Fruit fly (Drosophila melanogaster) whole organism, wandering third instar larva: ENCODE results near the gene CG13786.

ENCODE experiments used
- Abd-B ChIP-seq: fragments of >200 bp; optimal IDR thresholded peaks from 2 replicates; lab custom pipeline; 2017; ENCODE audit warnings: missing biosample characterization, missing genetic modification characterization
- CG32264 ChIP-seq: fragments of 200-800 bp; sonication (Bioruptor generic); optimal IDR thresholded peaks from 2 replicates; lab custom pipeline; 2016; ENCODE audit warnings: missing biosample characterization, missing genetic modification characterization
- CG9705 ChIP-seq: fragments of 200-800 bp; sonication (Bioruptor generic); optimal IDR thresholded peaks from 2 replicates; lab custom pipeline; 2018; ENCODE audit warnings: missing biosample characterization, mild to moderate bottlenecking, missing genetic modification characterization
- CrebA ChIP-seq: fragments of 200-800 bp; sonication (Bioruptor generic); optimal IDR thresholded peaks from 2 replicates; lab custom pipeline; 2016; ENCODE audit warnings: missing biosample characterization, mild to moderate bottlenecking, missing genetic modification characterization, borderline replicate concordance
- Dfd ChIP-seq: fragments of >200 bp; optimal IDR thresholded peaks from 2 replicates; lab custom pipeline; 2017; ENCODE audit warnings: missing biosample characterization, missing genetic modification characterization
- Dif ChIP-seq: fragments of 200-275, 200-300 bp; sonication (Bioruptor generic); optimal IDR thresholded peaks from 2 replicates; lab custom pipeline; 2018; ENCODE audit warnings: missing biosample characterization, missing genetic modification characterization; ENCODE audit not compliant: partially characterized antibody
- GATAd ChIP-seq: sonication (Bioruptor generic); optimal IDR thresholded peaks from 2 replicates; lab custom pipeline; 2016; ENCODE audit warnings: missing biosample characterization, missing genetic modification characterization
- HLH106 ChIP-seq: fragments of 200-800 bp; optimal IDR thresholded peaks from 3 replicates; lab custom pipeline; 2019; ENCODE audit warnings: missing biosample characterization, mild to moderate bottlenecking, missing genetic modification characterization, moderate library complexity
- Hnf4 ChIP-seq: fragments of 200-800 bp; sonication (Bioruptor generic); optimal IDR thresholded peaks from 2 replicates; lab custom pipeline; 2016; ENCODE audit warnings: missing biosample characterization, mild to moderate bottlenecking, missing genetic modification characterization
- Hr78 ChIP-seq: fragments of >200 bp; optimal IDR thresholded peaks from 2 replicates; lab custom pipeline; 2017; ENCODE audit warnings: missing biosample characterization, missing genetic modification characterization
- Hr83 ChIP-seq: fragments of 200-300 bp; sonication (Bioruptor generic); optimal IDR thresholded peaks from 2 replicates; lab custom pipeline; 2016; ENCODE audit warnings: missing biosample characterization, mild to moderate bottlenecking, missing genetic modification characterization, moderate library complexity; ENCODE audit not compliant: poor library complexity, severe bottlenecking
- Jra ChIP-seq: sonication (Bioruptor generic); optimal IDR thresholded peaks from 2 replicates; lab custom pipeline; 2016; ENCODE audit warnings: missing biosample characterization, missing genetic modification characterization
- Mio ChIP-seq: sonication (Bioruptor generic); optimal IDR thresholded peaks from 2 replicates; lab custom pipeline; 2016; ENCODE audit warnings: missing biosample characterization, missing genetic modification characterization
- Myc ChIP-seq: fragments of >200 bp; optimal IDR thresholded peaks from 2 replicates; lab custom pipeline; 2017
- N ChIP-seq: fragments of >200 bp; optimal IDR thresholded peaks from 2 replicates; lab custom pipeline; 2018; ENCODE audit warnings: missing biosample characterization, missing external identifiers, missing genetic modification characterization
- OdsH ChIP-seq: fragments of 200-800 bp; sonication (Bioruptor generic); optimal IDR thresholded peaks from 2 replicates; lab custom pipeline; 2016; ENCODE audit warnings: missing biosample characterization, mild to moderate bottlenecking, missing genetic modification characterization
- Rel ChIP-seq, 2 experiments: fragments of 200-800 bp; sonication (Bioruptor generic) in 1 of 2; optimal IDR thresholded peaks; 2 replicates in 1 of 2; 3 replicates in 1 of 2; lab custom pipeline; 2016 to 2019; ENCODE audit warnings: mild to moderate bottlenecking in 2 of 2, missing biosample characterization in 2 of 2, missing genetic modification characterization in 2 of 2, moderate library complexity in 1 of 2
- Sp1 ChIP-seq: fragments of 200-800 bp; sonication (Bioruptor generic); optimal IDR thresholded peaks from 3 replicates; lab custom pipeline; 2019; ENCODE audit warnings: missing biosample characterization, mild to moderate bottlenecking, missing genetic modification characterization, moderate library complexity
- Vsx2 ChIP-seq: fragments of 200-300, 225-300 bp; sonication (Bioruptor generic); optimal IDR thresholded peaks from 2 replicates; lab custom pipeline; 2018; ENCODE audit warnings: missing biosample characterization, missing genetic modification characterization; ENCODE audit not compliant: partially characterized antibody
- br ChIP-seq: fragments of 200-800 bp; sonication (Bioruptor generic); optimal IDR thresholded peaks from 2 replicates; lab custom pipeline; 2016; ENCODE audit warnings: missing biosample characterization, missing genetic modification characterization
- brk ChIP-seq: fragments of 200-800 bp; sonication (Bioruptor generic); optimal IDR thresholded peaks from 2 replicates; lab custom pipeline; 2016; ENCODE audit warnings: missing biosample characterization, mild to moderate bottlenecking, missing genetic modification characterization
- dl ChIP-seq, 2 experiments: fragments of 175-275, 200-275 bp in 1 of 2; fragments of 200-275 bp in 1 of 2; sonication (Bioruptor generic); optimal IDR thresholded peaks; lab custom pipeline; 2018; ENCODE audit warnings: mild to moderate bottlenecking in 2 of 2, missing biosample characterization in 2 of 2, missing genetic modification characterization in 2 of 2, moderate library complexity in 2 of 2; ENCODE audit not compliant: partially characterized antibody in 2 of 2, insufficient read depth in 1 of 2
- dmrt93B ChIP-seq: fragments of 200-800 bp; sonication (Bioruptor generic); optimal IDR thresholded peaks from 2 replicates; lab custom pipeline; 2018; ENCODE audit warnings: missing biosample characterization, mild to moderate bottlenecking, missing genetic modification characterization
- dsf ChIP-seq: sonication (Bioruptor generic); optimal IDR thresholded peaks from 2 replicates; lab custom pipeline; 2016; ENCODE audit warnings: missing biosample characterization, missing genetic modification characterization, borderline replicate concordance
- ey ChIP-seq: fragments of 200-800 bp; sonication (Bioruptor generic); optimal IDR thresholded peaks from 2 replicates; lab custom pipeline; 2016; ENCODE audit warnings: missing biosample characterization, missing genetic modification characterization
- foxo ChIP-seq, 2 experiments: fragments of 200-800 bp; sonication (Bioruptor generic); optimal IDR thresholded peaks; 2 replicates in 1 of 2; 3 replicates in 1 of 2; lab custom pipeline; 2016 to 2017; ENCODE audit warnings: missing biosample characterization in 2 of 2, missing genetic modification characterization in 2 of 2
- fru ChIP-seq: fragments of 200-800 bp; sonication (Bioruptor generic); optimal IDR thresholded peaks from 3 replicates; lab custom pipeline; 2016; ENCODE audit warnings: missing biosample characterization, mild to moderate bottlenecking, missing genetic modification characterization
- h ChIP-seq: fragments of 200-800 bp; sonication (Bioruptor generic); optimal IDR thresholded peaks from 3 replicates; lab custom pipeline; 2016; ENCODE audit warnings: missing biosample characterization, mild to moderate bottlenecking, missing genetic modification characterization
- jim ChIP-seq: fragments of 175-275, 200-325 bp; sonication (Bioruptor generic); optimal IDR thresholded peaks from 2 replicates; lab custom pipeline; 2016; ENCODE audit warnings: missing biosample characterization, mild to moderate bottlenecking, missing genetic modification characterization
- lola ChIP-seq: fragments of >200 bp; optimal IDR thresholded peaks from 2 replicates; lab custom pipeline; 2017; ENCODE audit warnings: missing biosample characterization, missing genetic modification characterization
- pan ChIP-seq: fragments of >200 bp; optimal IDR thresholded peaks from 2 replicates; lab custom pipeline; 2017
- psq ChIP-seq: fragments of 200-800 bp; sonication (Bioruptor generic); optimal IDR thresholded peaks from 3 replicates; lab custom pipeline; 2017; ENCODE audit warnings: missing biosample characterization, mild to moderate bottlenecking, missing genetic modification characterization, moderate library complexity
- rgr ChIP-seq: fragments of 200-800 bp; sonication (Bioruptor generic); optimal IDR thresholded peaks from 3 replicates; lab custom pipeline; 2016; ENCODE audit warnings: missing biosample characterization, mild to moderate bottlenecking, missing genetic modification characterization
- sage ChIP-seq: fragments of 200-800 bp; sonication (Bioruptor generic); optimal IDR thresholded peaks from 2 replicates; lab custom pipeline; 2016; ENCODE audit warnings: missing biosample characterization, mild to moderate bottlenecking, missing genetic modification characterization
- sv ChIP-seq: fragments of 200-800 bp; sonication (Bioruptor generic); optimal IDR thresholded peaks from 3 replicates; lab custom pipeline; 2016; ENCODE audit warnings: missing biosample characterization, missing genetic modification characterization
- tai ChIP-seq: sonication (Bioruptor generic); optimal IDR thresholded peaks from 2 replicates; lab custom pipeline; 2016; ENCODE audit warnings: missing biosample characterization, missing genetic modification characterization
- usp ChIP-seq: fragments of >200 bp; optimal IDR thresholded peaks from 2 replicates; lab custom pipeline; 2017; ENCODE audit warnings: missing biosample characterization, missing genetic modification characterization
- woc ChIP-seq: sonication (Bioruptor generic); optimal IDR thresholded peaks from 2 replicates; lab custom pipeline; 2016; ENCODE audit warnings: missing biosample characterization, mild to moderate bottlenecking, missing genetic modification characterization

CG13786 gene

DNA sequence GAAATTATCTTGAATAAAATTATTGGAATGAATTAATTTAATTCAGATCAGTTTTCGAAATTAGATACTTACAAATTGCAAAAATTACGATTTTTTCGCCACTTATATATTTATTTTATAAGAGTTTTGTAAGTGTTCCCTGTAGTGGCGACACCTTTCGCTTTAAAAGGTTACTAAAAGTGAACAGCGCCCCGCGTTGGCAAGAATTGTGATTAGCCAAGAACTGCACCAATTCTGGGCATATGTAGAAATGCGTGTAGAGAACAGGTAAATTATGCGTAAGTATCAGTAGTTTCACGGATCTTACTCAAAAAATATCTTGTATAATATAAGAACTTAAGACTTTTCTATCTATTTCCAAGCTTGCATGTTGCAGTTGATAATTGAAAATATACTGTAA is 28.6 kb upstream of the CG13786 start:
- TF ChIP-seq Myc (lab: Kevin White, UChicago) (peak; percentile 97), CrebA (GFP tag; lab: Kevin White, UChicago) (no peak), CG9705 (no peak), Hnf4 (GFP tag; lab: Kevin White, UChicago) (peak; percentile 26), h (GFP tag; lab: Kevin White, UChicago) (peak; percentile 64), N (GFP tag; lab: Kevin White, UChicago) (no peak), fru (GFP tag; lab: Kevin White, UChicago) (peak; percentile 29), psq (GFP tag; lab: Kevin White, UChicago) (peak; percentile 12), woc (no peak), GATAd (GFP tag; lab: Kevin White, UChicago) (no peak), dl (GFP tag; optimal IDR thresholded peaks at IDR 0.05; lab: Kevin White, UChicago; ENCODE audit: insufficient read depth in 1 of 2, partially characterized antibody in 2 of 2) (no peak), dsf (GFP tag; lab: Kevin White, UChicago) (no peak), CG32264 (GFP tag; lab: Kevin White, UChicago) (no peak), foxo (GFP tag; optimal IDR thresholded peaks at IDR 0.05; lab: Kevin White, UChicago) (peak in 1 of 2 experiments; percentile 61), Hr83 (GFP tag; lab: Kevin White, UChicago) (peak; percentile 14), brk (GFP tag; lab: Kevin White, UChicago) (no peak), tai (peak; percentile 27), Rel (GFP tag; optimal IDR thresholded peaks at IDR 0.05; lab: Kevin White, UChicago) (no peak), Rel (tag; optimal IDR thresholded peaks at IDR 0.05; lab: Kevin White, UChicago) (no peak), Dif (GFP tag; lab: Kevin White, UChicago) (no peak), Vsx2 (GFP tag; lab: Kevin White, UChicago) (peak; percentile 29), dmrt93B (GFP tag; lab: Kevin White, UChicago) (peak; percentile 44), sage (GFP tag; lab: Kevin White, UChicago) (no peak), Mio (GFP tag; lab: Kevin White, UChicago) (no peak), Abd-B (GFP tag; lab: Kevin White, UChicago) (no peak), OdsH (GFP tag; lab: Kevin White, UChicago) (peak; percentile 33), ey (GFP tag; lab: Kevin White, UChicago) (peak; percentile 26), jim (peak; percentile 18), Jra (no peak), Sp1 (no peak), pan (lab: Kevin White, UChicago) (no peak), usp (no peak), br (GFP tag; lab: Kevin White, UChicago) (peak; percentile 30), HLH106 (peak; percentile 49), sv (GFP tag; lab: Kevin White, UChicago) (peak; percentile 17), Hr78 (GFP tag; lab: Kevin White, UChicago) (no peak), lola (GFP tag; lab: Kevin White, UChicago) (no peak), rgr (GFP tag; lab: Kevin White, UChicago) (peak; percentile 54), Dfd (GFP tag; lab: Kevin White, UChicago) (no peak)

DNA sequence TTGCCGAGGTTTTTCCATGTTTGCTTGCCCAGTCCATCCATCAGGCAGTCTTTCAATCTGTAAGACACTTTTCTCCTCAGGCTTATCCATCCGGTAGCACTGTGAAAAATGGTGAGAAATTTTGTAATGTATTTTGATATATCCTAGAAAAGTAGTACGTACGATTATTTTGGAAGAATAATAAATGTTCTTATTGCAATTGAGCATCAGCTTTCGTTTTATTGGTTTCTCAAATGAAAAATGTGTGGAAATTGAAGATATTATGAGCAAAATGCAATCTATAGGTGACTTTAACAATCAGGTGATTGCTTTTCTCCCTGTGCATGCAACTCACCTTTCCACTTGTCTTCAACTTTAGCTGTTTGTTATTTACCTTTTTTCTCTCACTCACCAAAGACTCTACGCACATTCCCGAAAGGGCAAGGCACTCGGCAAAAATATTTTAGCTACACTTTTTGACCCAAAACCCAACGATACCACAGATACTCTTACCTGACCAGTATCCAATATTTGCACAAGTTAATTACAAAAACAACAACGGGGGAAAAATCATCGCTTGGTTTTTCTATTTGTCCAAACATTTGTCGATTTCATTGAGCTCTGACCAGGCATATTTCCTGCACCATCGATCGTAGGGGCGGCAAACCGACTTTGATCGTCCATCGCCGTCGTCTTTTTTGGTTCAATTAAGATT is 24.9 kb upstream of the CG13786 start:
- TF ChIP-seq Hr83 (GFP tag; lab: Kevin White, UChicago) = no peak
- no peak for TF ChIP-seq Rel (GFP tag; optimal IDR thresholded peaks at IDR 0.05; lab: Kevin White, UChicago)
- no peak for TF ChIP-seq Rel (tag; optimal IDR thresholded peaks at IDR 0.05; lab: Kevin White, UChicago)
- TF ChIP-seq Jra = no peak
- TF ChIP-seq psq (GFP tag; lab: Kevin White, UChicago) = no peak
- TF ChIP-seq brk (GFP tag; lab: Kevin White, UChicago) = no peak
- no peak for TF ChIP-seq Mio (GFP tag; lab: Kevin White, UChicago)
- TF ChIP-seq dsf (GFP tag; lab: Kevin White, UChicago) = no peak
- TF ChIP-seq woc = no peak
- TF ChIP-seq Hr78 (GFP tag; lab: Kevin White, UChicago) = no peak
- TF ChIP-seq Myc (lab: Kevin White, UChicago) = no peak
- no peak for TF ChIP-seq Abd-B (GFP tag; lab: Kevin White, UChicago)
- no peak for TF ChIP-seq Dfd (GFP tag; lab: Kevin White, UChicago)
